Fruit fly (Drosophila melanogaster) whole organism, pupa: ENCODE results near the gene tnc.

Experiments
- CG10348 ChIP-seq: fragments of 200-800 bp; sonication (Bioruptor generic); IDR thresholded peaks from 2 replicates; pipeline ENCODE4 v1.3.6; 2022; ENCODE audit warnings: missing biosample characterization, missing genetic modification characterization
- CG12605 ChIP-seq: fragments of 200-800 bp; sonication (Bioruptor generic); IDR thresholded peaks from 2 replicates; pipeline ENCODE4 v1.3.6; 2022; ENCODE audit warnings: missing biosample characterization, missing genetic modification characterization
- CG13204 ChIP-seq: fragments of 200-800 bp; sonication (Bioruptor generic); optimal IDR thresholded peaks from 2 replicates; lab custom pipeline; 2018; ENCODE audit warnings: missing biosample characterization, mild to moderate bottlenecking, missing genetic modification characterization, moderate library complexity
- CG14655 ChIP-seq: fragments of 200-800 bp; sonication (Bioruptor generic); optimal IDR thresholded peaks from 3 replicates; lab custom pipeline; 2017; ENCODE audit warnings: mild to moderate bottlenecking, missing biosample characterization, missing genetic modification reagents, missing genetic modification characterization
- CG15710 ChIP-seq: fragments of 200-800 bp; sonication (Bioruptor generic); optimal IDR thresholded peaks from 2 replicates; lab custom pipeline; 2018; ENCODE audit warnings: missing biosample characterization, mild to moderate bottlenecking, missing genetic modification characterization, moderate library complexity
- CG17806 ChIP-seq: fragments of 200-800 bp; sonication (Bioruptor generic); optimal IDR thresholded peaks from 2 replicates; lab custom pipeline; 2018; ENCODE audit warnings: missing biosample characterization, mild to moderate bottlenecking, missing genetic modification characterization, moderate library complexity
- CG32121 ChIP-seq: fragments of 200-800 bp; sonication (Bioruptor generic); IDR thresholded peaks from 2 replicates; pipeline ENCODE4 v1.3.6; 2022; ENCODE audit warnings: missing biosample characterization, missing genetic modification characterization
- CG34367 ChIP-seq: fragments of 200-800 bp; sonication (Bioruptor generic); optimal IDR thresholded peaks from 2 replicates; lab custom pipeline; 2018; ENCODE audit warnings: missing biosample characterization, mild to moderate bottlenecking, missing genetic modification characterization
- CG4496 ChIP-seq: fragments of 200-800 bp; sonication (Bioruptor generic); IDR thresholded peaks from 3 replicates; pipeline ENCODE4 v1.3.6; 2022; ENCODE audit warnings: missing biosample characterization, missing genetic modification characterization
- CG8159 ChIP-seq: fragments of 200-800 bp; sonication (Bioruptor generic); optimal IDR thresholded peaks from 3 replicates; lab custom pipeline; 2018; ENCODE audit warnings: missing biosample characterization, mild to moderate bottlenecking, missing genetic modification characterization, moderate library complexity
- CG8301 ChIP-seq: fragments of 200-800 bp; sonication (Bioruptor generic); optimal IDR thresholded peaks from 2 replicates; lab custom pipeline; 2018; ENCODE audit warnings: missing biosample characterization, mild to moderate bottlenecking, missing genetic modification characterization
- CG9948 ChIP-seq: fragments of 200-800 bp; sonication (Bioruptor generic); optimal IDR thresholded peaks from 2 replicates; lab custom pipeline; 2018; ENCODE audit warnings: missing biosample characterization, mild to moderate bottlenecking, missing genetic modification characterization, moderate library complexity
- D1 ChIP-seq: fragments of 200-800 bp; sonication (Bioruptor generic); optimal IDR thresholded peaks from 2 replicates; lab custom pipeline; 2018; ENCODE audit warnings: missing biosample characterization, mild to moderate bottlenecking, missing genetic modification characterization, moderate library complexity
- EcR ChIP-seq: fragments of 200-800 bp; sonication (Bioruptor generic); optimal IDR thresholded peaks from 3 replicates; lab custom pipeline; 2019; ENCODE audit warnings: missing biosample characterization, missing genetic modification characterization, mild to moderate bottlenecking, moderate library complexity, missing genetic modification reagents
- Ets98B ChIP-seq: fragments of 200-800 bp; sonication (Bioruptor generic); IDR thresholded peaks from 2 replicates; pipeline ENCODE4 v1.3.6; 2022; ENCODE audit warnings: missing biosample characterization, missing genetic modification characterization
- Pif1A ChIP-seq: fragments of 200-800 bp; sonication (Bioruptor generic); optimal IDR thresholded peaks from 3 replicates; lab custom pipeline; 2016; ENCODE audit warnings: missing biosample characterization, missing genetic modification characterization
- Pif1B ChIP-seq: fragments of 200-800 bp; sonication (Bioruptor generic); optimal IDR thresholded peaks from 3 replicates; lab custom pipeline; 2016; ENCODE audit warnings: missing biosample characterization, missing genetic modification characterization
- Snoo ChIP-seq: fragments of 200-800 bp; sonication (Bioruptor generic); optimal IDR thresholded peaks from 3 replicates; lab custom pipeline; 2017; ENCODE audit warnings: missing biosample characterization, mild to moderate bottlenecking, missing genetic modification characterization, inconsistent platforms
- fd96Ca ChIP-seq: fragments of 200-800 bp; sonication (Bioruptor generic); IDR thresholded peaks from 3 replicates; pipeline ENCODE4 v1.3.6; 2022; ENCODE audit warnings: missing biosample characterization, missing genetic modification characterization
- gl ChIP-seq: fragments of 200-800 bp; sonication (Bioruptor generic); optimal IDR thresholded peaks from 2 replicates; lab custom pipeline; 2018; ENCODE audit warnings: missing biosample characterization, mild to moderate bottlenecking, missing genetic modification characterization
- rn ChIP-seq: fragments of 200-800 bp; sonication (Bioruptor generic); IDR thresholded peaks from 2 replicates; pipeline ENCODE4 v1.3.6; 2022; ENCODE audit warnings: missing biosample characterization, missing genetic modification characterization

tnc gene

DNA sequence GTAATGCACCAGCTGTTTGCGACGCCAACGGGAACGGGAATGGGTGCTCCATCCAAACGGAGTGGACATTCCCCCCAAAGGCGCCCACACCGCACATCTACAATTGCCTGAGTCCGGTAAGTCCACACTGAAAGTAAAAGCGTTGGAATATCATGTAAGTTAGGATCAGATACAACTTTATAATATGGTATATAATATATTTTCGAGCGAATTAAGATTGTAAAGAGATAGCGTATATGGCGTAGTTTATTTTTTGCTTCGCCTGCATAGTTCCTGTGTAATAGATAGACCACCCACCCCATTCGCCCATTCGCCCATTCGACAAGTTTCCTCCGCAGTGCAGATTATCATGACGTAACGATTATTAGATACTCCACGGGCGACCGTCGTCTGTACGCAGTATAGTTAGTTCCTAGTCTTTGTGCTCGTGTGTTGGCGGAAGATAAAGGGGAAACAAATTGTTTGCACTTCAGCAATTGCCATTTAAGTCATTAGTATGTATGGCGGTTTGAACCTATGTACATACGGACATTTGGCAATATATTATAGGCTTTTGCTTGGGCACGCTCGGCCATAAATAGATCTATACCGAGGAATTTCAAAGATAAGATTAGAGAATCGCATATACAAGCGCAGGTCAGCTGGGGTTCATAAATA is 67.4 kb downstream of the tnc start:
- TF ChIP-seq EcR (GFP tag; lab: Kevin White, UChicago) = no peak
- no peak for TF ChIP-seq CG12605 (GFP tag; lab: Robert Waterston, UW)
- no peak for TF ChIP-seq CG10348 (GFP tag; lab: Robert Waterston, UW)
- TF ChIP-seq CG8301 (tag; lab: Kevin White, UChicago) = peak; percentile 56
- TF ChIP-seq CG32121 = peak; percentile 73
- no peak for TF ChIP-seq Pif1A (GFP tag; lab: Kevin White, UChicago)
- peak; percentile 27 for TF ChIP-seq Pif1B (GFP tag; lab: Kevin White, UChicago)
- TF ChIP-seq CG4496 (GFP tag; lab: Robert Waterston, UW) = peak; percentile 72; the same call in 2 of the 3 replicates
- TF ChIP-seq Snoo (tag; lab: Kevin White, UChicago) = no peak
- peak; percentile 80 for TF ChIP-seq Ets98B (GFP tag; lab: Robert Waterston, UW)

DNA sequence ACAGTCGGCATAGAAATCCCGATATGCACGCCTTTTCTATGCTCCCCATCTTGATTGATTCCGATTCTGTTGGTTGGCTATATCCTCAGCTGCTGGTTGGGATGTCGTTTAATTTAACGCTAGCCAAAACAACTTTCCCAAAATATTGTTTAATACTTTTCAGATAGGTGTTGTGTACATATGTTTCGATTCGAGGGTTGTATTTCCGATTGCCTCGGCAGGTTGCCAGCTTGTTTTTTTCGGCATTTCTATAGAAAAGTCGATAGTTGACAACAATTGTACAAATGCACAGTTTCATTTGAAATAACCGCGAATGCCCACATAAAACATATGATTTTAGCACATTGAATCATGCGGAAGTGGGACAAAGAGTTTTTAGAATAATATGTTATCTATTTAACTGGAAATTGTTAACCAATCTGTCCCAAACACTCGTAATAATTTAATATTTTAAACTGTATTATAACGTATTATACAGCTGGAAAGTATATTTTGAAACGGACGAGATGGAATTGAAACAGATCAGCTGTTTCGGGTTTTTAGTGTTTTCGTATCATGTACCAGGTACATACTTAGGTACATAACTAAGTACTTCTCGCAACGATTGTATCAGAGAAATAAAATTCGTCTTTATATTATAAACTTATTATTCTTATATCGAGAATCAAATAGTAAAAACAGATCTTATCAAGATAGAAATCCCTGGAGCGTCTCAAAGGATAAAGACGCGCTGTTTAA is 70.4 kb downstream of the tnc start, which contains the start of gene CG31109:
CG31109 (minus strand) TSS at position 203 of the 738 bp plus-strand sequence.
- peak; percentile 36; the same call in 1 of the 2 replicates for TF ChIP-seq Ets98B (GFP tag; lab: Robert Waterston, UW)
- no peak for TF ChIP-seq CG9948

DNA sequence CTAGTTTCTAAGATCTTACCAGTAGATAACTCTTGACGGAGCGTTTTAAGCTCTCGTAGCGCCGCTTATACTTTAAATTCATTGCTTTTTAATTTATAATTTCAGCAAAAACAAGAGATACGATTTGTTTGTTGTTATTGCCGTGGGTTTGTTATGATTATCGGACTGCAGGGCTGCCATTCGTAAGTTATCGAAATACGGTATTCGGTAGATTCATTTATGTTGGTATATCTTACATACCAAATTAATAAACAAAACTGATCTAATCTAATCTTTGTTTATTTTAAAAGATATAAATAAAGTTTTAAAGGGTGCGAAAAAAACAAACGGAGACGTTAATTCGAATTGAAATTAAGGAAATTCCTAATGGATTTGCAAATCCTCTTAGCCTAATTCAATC is 71.8 kb downstream of the tnc start, which contains the start of the genes CG31111 and stac:
CG31111 (minus strand) TSS at position 162 of the 400 bp plus-strand sequence.
stac (plus strand) TSS at position 271 of the 400 bp plus-strand sequence.
- TF ChIP-seq CG4496 (GFP tag; lab: Robert Waterston, UW) (no peak), CG17806 (tag; lab: Kevin White, UChicago) (no peak), CG34367 (tag; lab: Kevin White, UChicago) (no peak), Pif1A (GFP tag; lab: Kevin White, UChicago) (no peak), D1 (tag; lab: Kevin White, UChicago) (no peak), Ets98B (GFP tag; lab: Robert Waterston, UW) (no peak), gl (tag; lab: Kevin White, UChicago) (no peak)

DNA sequence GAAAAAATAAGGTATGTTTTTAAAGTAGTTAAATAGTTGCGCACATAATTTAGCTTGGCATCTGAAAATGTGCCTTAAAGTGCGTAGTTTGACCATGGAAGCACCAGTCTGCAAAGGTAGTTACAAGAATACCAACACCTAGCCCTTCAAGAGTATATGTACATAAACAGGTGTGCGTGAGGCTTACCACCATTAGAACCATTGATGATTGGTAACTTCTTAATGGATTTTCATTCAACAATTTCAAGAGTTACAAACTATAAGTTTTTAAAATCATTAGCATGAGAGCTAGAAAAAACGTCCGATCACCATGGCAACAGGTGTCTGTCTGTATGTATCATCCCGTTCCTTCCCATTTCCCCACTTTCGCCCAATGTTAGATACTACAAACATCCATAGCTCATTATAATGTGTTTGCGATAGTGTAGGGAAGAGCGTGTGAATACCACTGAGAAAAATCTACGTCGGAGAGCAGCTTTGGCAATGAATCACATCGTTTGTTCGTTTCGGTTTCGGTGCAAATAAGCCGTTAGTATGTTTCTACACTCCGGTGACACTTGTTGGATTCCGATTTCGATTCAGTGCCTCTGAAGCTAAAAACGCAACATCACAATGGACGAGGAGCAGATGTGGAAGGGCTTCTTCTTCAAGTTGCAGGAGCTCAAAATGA is 72.4 kb downstream of the tnc start:
- no peak for TF ChIP-seq Pif1A (GFP tag; lab: Kevin White, UChicago)
- TF ChIP-seq Pif1B (GFP tag; lab: Kevin White, UChicago) = no peak

DNA sequence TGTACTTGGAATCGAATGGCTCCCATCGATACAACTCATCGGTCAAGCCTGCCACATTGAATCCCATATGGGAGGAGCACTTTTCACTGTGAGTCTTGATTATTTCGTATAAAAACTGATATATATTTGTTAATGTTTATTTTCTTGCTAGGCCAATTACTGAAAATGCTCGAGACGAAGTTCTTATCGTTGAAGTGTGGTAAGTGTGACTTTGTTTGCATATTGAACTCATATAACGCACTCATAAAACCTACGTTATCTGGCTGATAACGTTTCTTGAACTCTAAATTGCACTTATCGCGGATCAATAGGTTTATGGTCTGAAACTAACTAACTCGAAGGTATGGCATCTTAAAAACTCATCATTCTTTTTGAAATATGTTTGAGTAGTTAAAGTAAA is 76.3 kb downstream of the tnc start:
- TF ChIP-seq CG17806 (tag; lab: Kevin White, UChicago) = no peak
- TF ChIP-seq CG9948 = no peak
- TF ChIP-seq CG10348 (GFP tag; lab: Robert Waterston, UW) = no peak
- no peak for TF ChIP-seq gl (tag; lab: Kevin White, UChicago)
- TF ChIP-seq EcR (GFP tag; lab: Kevin White, UChicago) = no peak
- no peak for TF ChIP-seq CG34367 (tag; lab: Kevin White, UChicago)
- no peak for TF ChIP-seq CG8301 (tag; lab: Kevin White, UChicago)
- no peak for TF ChIP-seq CG15710 (tag; lab: Kevin White, UChicago)
- TF ChIP-seq Ets98B (GFP tag; lab: Robert Waterston, UW) = no peak
- no peak for TF ChIP-seq CG14655 (GFP tag; lab: Kevin White, UChicago)
- TF ChIP-seq CG13204 (GFP tag; lab: Kevin White, UChicago) = no peak
- TF ChIP-seq, all 21 proteins: peak for 0

DNA sequence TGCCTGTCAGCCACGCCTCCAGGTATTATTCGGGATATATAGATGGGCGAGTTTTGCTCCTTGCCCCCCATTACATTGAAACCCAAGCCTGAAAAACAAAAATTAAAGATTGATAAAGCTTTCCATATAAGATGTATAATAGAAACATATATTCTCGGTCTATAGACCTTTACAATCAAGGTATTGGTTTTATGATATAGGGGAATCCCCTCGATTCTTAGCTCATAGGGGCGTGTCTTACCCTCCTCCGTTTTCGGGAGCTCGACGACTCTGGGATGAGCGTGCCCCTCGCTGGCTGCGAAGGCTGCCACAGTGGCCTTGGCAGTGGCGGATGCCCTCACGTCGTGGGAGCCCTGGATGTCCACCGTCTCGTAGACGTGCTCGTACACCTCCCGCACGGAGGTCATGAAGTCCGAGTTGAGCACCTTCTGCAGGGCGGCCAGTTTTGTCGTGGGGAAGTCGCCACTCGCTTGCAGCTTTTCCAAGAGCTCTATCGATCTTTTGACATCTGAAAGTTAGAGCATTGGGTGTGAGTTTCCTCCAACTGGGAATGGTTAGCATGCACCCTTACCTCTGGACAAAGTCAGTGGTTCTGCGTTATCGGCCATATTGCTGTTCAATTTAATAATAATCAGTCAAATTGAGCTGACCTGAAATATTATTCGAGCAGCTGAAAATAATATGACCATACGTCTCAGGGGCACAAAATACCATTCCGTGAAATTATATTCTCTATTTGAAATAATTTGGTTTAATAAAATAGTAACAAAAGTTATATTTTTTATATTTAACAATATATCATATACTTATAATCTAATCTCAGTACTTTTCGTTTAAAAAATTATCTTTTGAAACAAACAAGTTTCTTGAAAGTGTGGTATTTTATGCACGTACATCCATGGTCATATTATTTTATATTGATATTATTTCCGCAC is 81.0 kb downstream of the tnc start, which contains the start of the genes veli and PQBP1:
veli (minus strand) TSS at position 685 of the 935 bp plus-strand sequence.
PQBP1 (plus strand) TSS at position 885 of the 935 bp plus-strand sequence.
- TF ChIP-seq Pif1B (GFP tag; lab: Kevin White, UChicago) = no peak
- TF ChIP-seq CG10348 (GFP tag; lab: Robert Waterston, UW) = no peak
- TF ChIP-seq CG34367 (tag; lab: Kevin White, UChicago) = no peak
- TF ChIP-seq fd96Ca (GFP tag; lab: Robert Waterston, UW) = no peak
- TF ChIP-seq CG12605 (GFP tag; lab: Robert Waterston, UW) = no peak
- TF ChIP-seq CG13204 (GFP tag; lab: Kevin White, UChicago) = no peak
- TF ChIP-seq CG17806 (tag; lab: Kevin White, UChicago) = no peak
- TF ChIP-seq rn (GFP tag; lab: Robert Waterston, UW) = no peak
- TF ChIP-seq CG9948 = no peak
- TF ChIP-seq CG32121 = no peak
- TF ChIP-seq Snoo (tag; lab: Kevin White, UChicago) = no peak
- no peak for TF ChIP-seq EcR (GFP tag; lab: Kevin White, UChicago)
- no peak for TF ChIP-seq CG15710 (tag; lab: Kevin White, UChicago)
- no peak for TF ChIP-seq Pif1A (GFP tag; lab: Kevin White, UChicago)
- TF ChIP-seq CG8159 (tag; lab: Kevin White, UChicago) = no peak
